Comparison of ENCODE assay signal across 1 fruit fly cellular context in genomic region chr2L:1986343-1987280, dm6.
TF ChIP-seq lines count a peak whose summit lies in the region.

No protein-coding gene starts in this region.

TF ChIP-seq in whole organism, embryonic, 481 proteins besides CTCF, POLR2A, EP300 and RAD21 (continued from another document and continues in another):
- TF ChIP-seq Nf-YB (GFP tag; optimal IDR thresholded peaks at IDR 0.05; lab: Kevin White, UChicago) (no peak), gcm2 (GFP tag; optimal IDR thresholded peaks at IDR 0.05; lab: Kevin White, UChicago) (peak; percentile 21), CG11695 (GFP tag; IDR thresholded peaks at IDR 0.05; lab: Robert Waterston, UW) (peak; percentile 47; the same call in 1 of the 3 replicates), CG12155 (GFP tag; optimal IDR thresholded peaks at IDR 0.05; lab: Kevin White, UChicago) (peak; percentile 35), CG4707 (GFP tag; optimal IDR thresholded peaks at IDR 0.05; lab: Kevin White, UChicago) (no peak), CG17829 (tag; optimal IDR thresholded peaks at IDR 0.05; lab: Kevin White, UChicago) (no peak), Doc2 (GFP tag; IDR thresholded peaks at IDR 0.05; lab: Robert Waterston, UW) (no peak), yki (optimal IDR thresholded peaks at IDR 0.05; lab: Kevin White, UChicago) (no peak), wdn (GFP tag; IDR thresholded peaks at IDR 0.05; lab: Robert Waterston, UW) (peak; percentile 28; the same call in 1 of the 2 replicates), CG15514 (GFP tag; optimal IDR thresholded peaks at IDR 0.05; lab: Kevin White, UChicago) (peak; percentile 10), dm (GFP tag; optimal IDR thresholded peaks at IDR 0.05; lab: Kevin White, UChicago) (no peak), usp (GFP tag; optimal IDR thresholded peaks at IDR 0.05; lab: Kevin White, UChicago) (no peak), CG17328 (GFP tag; IDR thresholded peaks at IDR 0.05; lab: Robert Waterston, UW) (0 out of 2 replicates have a peak, but pooled peaks have one; percentile 32), Hand (GFP tag; optimal IDR thresholded peaks at IDR 0.05; lab: Kevin White, UChicago) (peak; percentile 42), CG12236 (GFP tag; optimal IDR thresholded peaks at IDR 0.05; lab: Kevin White, UChicago) (no peak), CG10654 (GFP tag; optimal IDR thresholded peaks at IDR 0.05; lab: Kevin White, UChicago) (peak; percentile 12), Dp (GFP tag; optimal IDR thresholded peaks at IDR 0.05; lab: Kevin White, UChicago) (no peak), kah (GFP tag; optimal IDR thresholded peaks at IDR 0.05; lab: Kevin White, UChicago) (no peak), CG14667 (GFP tag; IDR thresholded peaks at IDR 0.05; lab: Robert Waterston, UW) (0 out of 2 replicates have a peak, but pooled peaks have one; percentile 19), Opbp (GFP tag; IDR thresholded peaks at IDR 0.05; lab: Robert Waterston, UW; ENCODE audit: partially characterized antibody) (no peak), CG6791 (GFP tag; IDR thresholded peaks at IDR 0.05; lab: Robert Waterston, UW; ENCODE audit: partially characterized antibody) (no peak), MESR4 (GFP tag; optimal IDR thresholded peaks at IDR 0.05; lab: Kevin White, UChicago) (no peak), Optix (GFP tag; IDR thresholded peaks at IDR 0.05; lab: Robert Waterston, UW) (no peak), CG8944 (GFP tag; optimal IDR thresholded peaks at IDR 0.05; lab: Kevin White, UChicago) (no peak), al (GFP tag; IDR thresholded peaks at IDR 0.05; lab: Robert Waterston, UW) (peak; percentile 51; the same call in 1 of the 2 replicates), Dll (GFP tag; IDR thresholded peaks at IDR 0.05; lab: Robert Waterston, UW; ENCODE audit: partially characterized antibody) (no peak), CG7963 (GFP tag; IDR thresholded peaks at IDR 0.05; lab: Robert Waterston, UW; ENCODE audit: partially characterized antibody) (no peak), Dfd (GFP tag; optimal IDR thresholded peaks at IDR 0.05; lab: Kevin White, UChicago) (no peak), CG32532 (GFP tag; IDR thresholded peaks at IDR 0.05; lab: Robert Waterston, UW) (peak; percentile 82), YL-1 (GFP tag; optimal IDR thresholded peaks at IDR 0.05; lab: Kevin White, UChicago) (no peak), CG34224 (GFP tag; IDR thresholded peaks at IDR 0.05; lab: Robert Waterston, UW; ENCODE audit: partially characterized antibody) (no peak), dati (GFP tag; IDR thresholded peaks at IDR 0.05; lab: Robert Waterston, UW) (no peak), sr (GFP tag; IDR thresholded peaks at IDR 0.05; lab: Robert Waterston, UW) (peak; percentile 28; the same call in 1 of the 3 replicates), CG2129 (GFP tag; IDR thresholded peaks at IDR 0.05; lab: Robert Waterston, UW; ENCODE audit: partially characterized antibody) (no peak), Rfx (GFP tag; IDR thresholded peaks at IDR 0.05; lab: Robert Waterston, UW) (peak; percentile 75), psq (GFP tag; optimal IDR thresholded peaks at IDR 0.05; lab: Kevin White, UChicago) (no peak), gcm (GFP tag; optimal IDR thresholded peaks at IDR 0.05; lab: Kevin White, UChicago) (no peak), Ada2b (GFP tag; IDR thresholded peaks at IDR 0.05; lab: Robert Waterston, UW) (peak; percentile 49; the same call in 1 of the 2 replicates), CG7839 (tag; optimal IDR thresholded peaks at IDR 0.05; lab: Kevin White, UChicago) (peak; percentile 60), CG17612 (GFP tag; IDR thresholded peaks at IDR 0.05; lab: Robert Waterston, UW) (no peak), ssp (GFP tag; IDR thresholded peaks at IDR 0.05; lab: Robert Waterston, UW) (no peak), tx (GFP tag; optimal IDR thresholded peaks at IDR 0.05; lab: Kevin White, UChicago) (peak; percentile 17), MBD-R2 (GFP tag; IDR thresholded peaks at IDR 0.05; lab: Robert Waterston, UW) (peak; percentile 28; the same call in 1 of the 2 replicates), cad (GFP tag; optimal IDR thresholded peaks at IDR 0.05; lab: Kevin White, UChicago) (no peak), TFAM (GFP tag; optimal IDR thresholded peaks at IDR 0.05; lab: Kevin White, UChicago) (no peak), Stat92E (GFP tag; optimal IDR thresholded peaks at IDR 0.05; lab: Kevin White, UChicago) (no peak), pum (GFP tag; optimal IDR thresholded peaks at IDR 0.05; lab: Kevin White, UChicago) (no peak), fd64A (GFP tag; optimal IDR thresholded peaks at IDR 0.05; lab: Kevin White, UChicago) (no peak), NFAT (GFP tag; IDR thresholded peaks at IDR 0.05; lab: Robert Waterston, UW) (peak; percentile 55; the same call in 1 of the 2 replicates), Jarid2 (GFP tag; optimal IDR thresholded peaks at IDR 0.05; lab: Kevin White, UChicago) (no peak), CG7357 (GFP tag; IDR thresholded peaks at IDR 0.05; lab: Robert Waterston, UW) (no peak), pnt (GFP tag; optimal IDR thresholded peaks at IDR 0.05; lab: Kevin White, UChicago) (no peak), odd (GFP tag; optimal IDR thresholded peaks at IDR 0.05; lab: Kevin White, UChicago) (no peak), bbx (GFP tag; IDR thresholded peaks at IDR 0.05; lab: Robert Waterston, UW; ENCODE audit: partially characterized antibody) (no peak), luna (GFP tag; optimal IDR thresholded peaks at IDR 0.05; lab: Kevin White, UChicago) (no peak), Hr78 (GFP tag; optimal IDR thresholded peaks at IDR 0.05; lab: Kevin White, UChicago) (peak in 1 of 2 experiments; percentile 94), ab (GFP tag; optimal IDR thresholded peaks at IDR 0.05; lab: Kevin White, UChicago) (no peak), zen2 (GFP tag; IDR thresholded peaks at IDR 0.05; lab: Robert Waterston, UW; ENCODE audit: partially characterized antibody) (no peak), Awh (GFP tag; IDR thresholded peaks at IDR 0.05; lab: Robert Waterston, UW) (no peak), CG11560 (tag; IDR thresholded peaks at IDR 0.05; lab: Robert Waterston, UW) (0 out of 3 replicates have a peak, but pooled peaks have one; percentile 45), D (optimal IDR thresholded peaks at IDR 0.05; lab: Kevin White, UChicago) (no peak), D (GFP tag; optimal IDR thresholded peaks at IDR 0.05; lab: Kevin White, UChicago) (no peak), Lhr (GFP tag; optimal IDR thresholded peaks at IDR 0.05; lab: Kevin White, UChicago) (no peak), NC2β (GFP tag; optimal IDR thresholded peaks at IDR 0.05; lab: Kevin White, UChicago) (no peak), CkIIα-i1 (GFP tag; IDR thresholded peaks at IDR 0.05; lab: Robert Waterston, UW) (no peak), sens-2 (GFP tag; IDR thresholded peaks at IDR 0.05; lab: Robert Waterston, UW) (no peak; the same call in 1 of the 2 replicates), E2f1 (GFP tag; IDR thresholded peaks at IDR 0.05; lab: Robert Waterston, UW) (peak; percentile 23; the same call in 1 of the 2 replicates), jigr1 (GFP tag; IDR thresholded peaks at IDR 0.05; lab: Robert Waterston, UW) (no peak), sim (GFP tag; IDR thresholded peaks at IDR 0.05; lab: Robert Waterston, UW) (no peak), dpn (GFP tag; optimal IDR thresholded peaks at IDR 0.05; lab: Kevin White, UChicago) (peak; percentile 26 to 61), HHEX (GFP tag; optimal IDR thresholded peaks at IDR 0.05; lab: Kevin White, UChicago) (peak; percentile 70), CG5180 (GFP tag; optimal IDR thresholded peaks at IDR 0.05; lab: Kevin White, UChicago) (no peak), Usf (GFP tag; optimal IDR thresholded peaks at IDR 0.05; lab: Kevin White, UChicago) (no peak), CG2875 (GFP tag; optimal IDR thresholded peaks at IDR 0.05; lab: Kevin White, UChicago) (no peak), NK7.1 (GFP tag; optimal IDR thresholded peaks at IDR 0.05; lab: Kevin White, UChicago) (no peak), ind (GFP tag; optimal IDR thresholded peaks at IDR 0.05; lab: Kevin White, UChicago) (peak; percentile 51), pb (GFP tag; optimal IDR thresholded peaks at IDR 0.05; lab: Kevin White, UChicago) (peak; percentile 36), gsb (GFP tag; IDR thresholded peaks at IDR 0.05; lab: Robert Waterston, UW) (no peak; the same call in 1 of the 2 replicates), en (GFP tag; optimal IDR thresholded peaks at IDR 0.05; lab: Kevin White, UChicago) (peak; percentile 16), Aef1 (GFP tag; IDR thresholded peaks at IDR 0.05; lab: Robert Waterston, UW) (peak; percentile 48; the same call in 2 of the 3 replicates), schlank (tag; optimal IDR thresholded peaks at IDR 0.05; lab: Kevin White, UChicago) (no peak), CG3065 (GFP tag; optimal IDR thresholded peaks at IDR 0.05; lab: Kevin White, UChicago) (no peak), scrt (GFP tag; optimal IDR thresholded peaks at IDR 0.05; lab: Kevin White, UChicago) (peak; percentile 42), Dip2 (GFP tag; IDR thresholded peaks at IDR 0.05; lab: Robert Waterston, UW) (no peak), vvl (GFP tag; IDR thresholded peaks at IDR 0.05; lab: Robert Waterston, UW) (no peak; the same call in 1 of the 2 replicates), kni (GFP tag; optimal IDR thresholded peaks at IDR 0.05; lab: Kevin White, UChicago) (no peak), Lpt (GFP tag; optimal IDR thresholded peaks at IDR 0.05; lab: Kevin White, UChicago) (no peak), CG6854 (GFP tag; optimal IDR thresholded peaks at IDR 0.05; lab: Kevin White, UChicago) (no peak), nmo (GFP tag; optimal IDR thresholded peaks at IDR 0.05; lab: Kevin White, UChicago) (peak; percentile 32), CG14710 (tag; optimal IDR thresholded peaks at IDR 0.05; lab: Kevin White, UChicago) (no peak), sd (tag; optimal IDR thresholded peaks at IDR 0.05; lab: Kevin White, UChicago) (peak; percentile 17), CG2116 (GFP tag; optimal IDR thresholded peaks at IDR 0.05; lab: Kevin White, UChicago) (no peak), CG12391 (tag; optimal IDR thresholded peaks at IDR 0.05; lab: Kevin White, UChicago) (peak; percentile 56), CG1233 (GFP tag; optimal IDR thresholded peaks at IDR 0.05; lab: Kevin White, UChicago) (no peak), D19A (tag; optimal IDR thresholded peaks at IDR 0.05; lab: Kevin White, UChicago) (peak; percentile 42), CG10959 (GFP tag; IDR thresholded peaks at IDR 0.05; lab: Robert Waterston, UW) (no peak), Nf-YC (tag; optimal IDR thresholded peaks at IDR 0.05; lab: Kevin White, UChicago) (peak; percentile 27), CG31365 (tag; optimal IDR thresholded peaks at IDR 0.05; lab: Kevin White, UChicago) (no peak), CG1602 (GFP tag; optimal IDR thresholded peaks at IDR 0.05; lab: Kevin White, UChicago) (no peak), Bgb (GFP tag; IDR thresholded peaks at IDR 0.05; lab: Robert Waterston, UW; ENCODE audit: partially characterized antibody) (no peak), abd-A (tag; optimal IDR thresholded peaks at IDR 0.05; lab: Kevin White, UChicago) (no peak), knrl (GFP tag; IDR thresholded peaks at IDR 0.05; lab: Robert Waterston, UW; ENCODE audit: partially characterized antibody) (no peak), ara (GFP tag; IDR thresholded peaks at IDR 0.05; lab: Robert Waterston, UW) (0 out of 2 replicates have a peak, but pooled peaks have one; percentile 10), sisA (GFP tag; IDR thresholded peaks at IDR 0.05; lab: Robert Waterston, UW) (peak; percentile 39; the same call in 1 of the 2 replicates), ap (GFP tag; IDR thresholded peaks at IDR 0.05; lab: Robert Waterston, UW) (no peak), CG13894 (tag; optimal IDR thresholded peaks at IDR 0.05; lab: Kevin White, UChicago) (peak; percentile 4), CG13424 (tag; optimal IDR thresholded peaks at IDR 0.05; lab: Kevin White, UChicago) (peak; percentile 55), CG10147 (GFP tag; optimal IDR thresholded peaks at IDR 0.05; lab: Kevin White, UChicago) (no peak), bcd (GFP tag; optimal IDR thresholded peaks at IDR 0.05; lab: Kevin White, UChicago) (peak; percentile 59), Atf3 (GFP tag; optimal IDR thresholded peaks at IDR 0.05; lab: Kevin White, UChicago) (no peak), zfh2 (GFP tag; optimal IDR thresholded peaks at IDR 0.05; lab: Kevin White, UChicago) (peak; percentile 77), CG7556 (GFP tag; optimal IDR thresholded peaks at IDR 0.05; lab: Kevin White, UChicago) (peak; percentile 68), CG4617 (GFP tag; optimal IDR thresholded peaks at IDR 0.05; lab: Kevin White, UChicago; ENCODE audit: borderline replicate concordance) (no peak), CG14965 (GFP tag; optimal IDR thresholded peaks at IDR 0.05; lab: Kevin White, UChicago; ENCODE audit: borderline replicate concordance) (no peak), CG18262 (tag; optimal IDR thresholded peaks at IDR 0.05; lab: Kevin White, UChicago) (peak; percentile 15), CG6654 (GFP tag; optimal IDR thresholded peaks at IDR 0.05; lab: Kevin White, UChicago) (peak; percentile 23), Nf-YA (GFP tag; IDR thresholded peaks at IDR 0.05; lab: Robert Waterston, UW) (no peak), Hr51 (GFP tag; optimal IDR thresholded peaks at IDR 0.05; lab: Kevin White, UChicago) (peak in 1 of 2 experiments; percentile 67), Six4 (GFP tag; optimal IDR thresholded peaks at IDR 0.05; lab: Kevin White, UChicago) (no peak), CG1024 (GFP tag; IDR thresholded peaks at IDR 0.05; lab: Robert Waterston, UW) (no peak), CG8924 (tag; optimal IDR thresholded peaks at IDR 0.05; lab: Kevin White, UChicago) (peak; percentile 38), vnd (GFP tag; IDR thresholded peaks at IDR 0.05; lab: Robert Waterston, UW; ENCODE audit: partially characterized antibody) (no peak), Asciz (GFP tag; optimal IDR thresholded peaks at IDR 0.05; lab: Kevin White, UChicago) (peak; percentile 39), ERR (GFP tag; optimal IDR thresholded peaks at IDR 0.05; lab: Kevin White, UChicago) (peak; percentile 76), CG15073 (GFP tag; optimal IDR thresholded peaks at IDR 0.05; lab: Kevin White, UChicago) (no peak), Atf-2 (GFP tag; optimal IDR thresholded peaks at IDR 0.05; lab: Kevin White, UChicago) (peak; percentile 15), Scr (GFP tag; IDR thresholded peaks at IDR 0.05; lab: Robert Waterston, UW; ENCODE audit: partially characterized antibody) (no peak), run (tag; optimal IDR thresholded peaks at IDR 0.05; lab: Kevin White, UChicago) (no peak), sug (tag; optimal IDR thresholded peaks at IDR 0.05; lab: Kevin White, UChicago) (peak; percentile 100), Taf1 (GFP tag; IDR thresholded peaks at IDR 0.05; lab: Robert Waterston, UW) (no peak), CG15696 (tag; optimal IDR thresholded peaks at IDR 0.05; lab: Kevin White, UChicago) (no peak), tup (GFP tag; optimal IDR thresholded peaks at IDR 0.05; lab: Kevin White, UChicago) (no peak)
